Fruit fly (Drosophila melanogaster) S2 (cell line): ENCODE measurements around the gene mu2.

Experiments used
- CG8478 ChIP-seq: fragments of >200 bp; optimal IDR thresholded peaks from 2 replicates; lab custom pipeline; 2018
- CTCF ChIP-seq, 2 experiments: fragments of >200 bp; optimal IDR thresholded peaks; 2 replicates each; lab custom pipeline; 2018

DNA sequence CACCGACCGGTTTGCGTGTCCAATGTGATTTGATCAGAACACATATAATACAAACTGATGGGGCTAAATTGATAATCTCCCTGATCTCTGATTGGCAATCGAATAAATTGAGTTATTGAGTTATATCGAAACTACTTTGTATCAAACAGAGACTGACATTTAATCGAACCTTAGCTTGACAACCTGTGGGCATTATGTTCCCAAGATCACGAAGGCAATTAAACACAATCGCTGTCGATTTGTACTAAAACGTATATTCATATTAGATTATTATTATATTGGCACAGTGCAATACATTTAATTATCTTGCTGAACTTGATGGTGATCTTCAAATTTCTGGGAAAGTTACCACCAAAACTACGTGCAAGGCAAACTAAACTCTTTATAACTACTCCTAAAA, 21.1 kb upstream of the mu2 start:
- no peak for TF ChIP-seq CG8478 (lab: Kevin White, UChicago)
- TF ChIP-seq CTCF (optimal IDR thresholded peaks at IDR 0.05; lab: Kevin White, UChicago): no peak
